Fruit fly (Drosophila melanogaster) whole organism, embryonic: ENCODE data around the gene Polr2D.
A peak's percentile ranks its signal among the peaks of the same experiment; 100 is the strongest.

ENCODE experiments used
- Ada2b ChIP-seq: fragments of 200-800 bp; sonication (Bioruptor generic); IDR thresholded peaks from 2 replicates; pipeline ENCODE4 v1.3.6; 2022; ENCODE audit warnings: missing biosample characterization, missing genetic modification characterization
- Adf1 ChIP-seq: fragments of 200-800 bp; sonication (Bioruptor generic); IDR thresholded peaks from 2 replicates; pipeline ENCODE4 v1.3.6; 2022; ENCODE audit warnings: missing biosample characterization, missing genetic modification characterization
- CG10543 ChIP-seq: fragments of 200-800 bp; sonication (Bioruptor generic); optimal IDR thresholded peaks from 3 replicates; lab custom pipeline; 2017; ENCODE audit warnings: missing biosample characterization, mild to moderate bottlenecking, missing genetic modification characterization, moderate library complexity
- CG12219 ChIP-seq: fragments of 200-800 bp; sonication (Bioruptor generic); optimal IDR thresholded peaks from 3 replicates; lab custom pipeline; 2018; ENCODE audit warnings: missing biosample characterization, mild to moderate bottlenecking, missing genetic modification characterization
- CG13624 ChIP-seq: fragments of 200-800 bp; sonication (Bioruptor generic); optimal IDR thresholded peaks from 2 replicates; lab custom pipeline; 2016; ENCODE audit warnings: missing biosample characterization, missing genetic modification characterization
- CG14014 ChIP-seq: fragments of 200-800 bp; sonication (Bioruptor generic); IDR thresholded peaks from 2 replicates; pipeline ENCODE4 v1.3.6; 2022; ENCODE audit warnings: missing biosample characterization, missing genetic modification characterization
- CG14965 ChIP-seq: fragments of 200-800 bp; sonication (Bioruptor generic); optimal IDR thresholded peaks from 2 replicates; lab custom pipeline; 2016; ENCODE audit warnings: missing biosample characterization, missing genetic modification characterization, borderline replicate concordance
- CG15011 ChIP-seq: fragments of 200-800 bp; sonication (Bioruptor generic); optimal IDR thresholded peaks from 3 replicates; lab custom pipeline; 2018; ENCODE audit warnings: missing biosample characterization, mild to moderate bottlenecking, missing genetic modification characterization
- CG1792 ChIP-seq: fragments of 200-800 bp; sonication (Bioruptor generic); optimal IDR thresholded peaks from 2 replicates; lab custom pipeline; 2016; ENCODE audit warnings: missing biosample characterization, missing genetic modification characterization
- CG18262 ChIP-seq: fragments of 200-800 bp; optimal IDR thresholded peaks from 3 replicates; lab custom pipeline; 2019; ENCODE audit warnings: missing biosample characterization, mild to moderate bottlenecking, missing genetic modification characterization, moderate library complexity
- CG18764 ChIP-seq: fragments of 200-800 bp; sonication (Bioruptor generic); optimal IDR thresholded peaks from 3 replicates; lab custom pipeline; 2016; ENCODE audit warnings: missing biosample characterization, missing genetic modification characterization
- CG31224 ChIP-seq: fragments of 200-800 bp; sonication (Bioruptor generic); IDR thresholded peaks from 2 replicates; pipeline ENCODE4 v1.3.6; 2022; ENCODE audit warnings: missing biosample characterization, missing genetic modification characterization
- CG32767 ChIP-seq: fragments of 200-800 bp; sonication (Bioruptor generic); IDR thresholded peaks from 2 replicates; pipeline ENCODE4 v1.3.6; 2022; ENCODE audit warnings: missing biosample characterization, missing genetic modification characterization
- CG33557 ChIP-seq: fragments of 200-800 bp; sonication (Bioruptor generic); optimal IDR thresholded peaks from 2 replicates; lab custom pipeline; 2019; ENCODE audit warnings: missing biosample characterization, mild to moderate bottlenecking, missing genetic modification characterization, moderate library complexity
- CG43689 ChIP-seq: fragments of 200-800 bp; sonication (Bioruptor generic); IDR thresholded peaks from 2 replicates; pipeline ENCODE4 v1.3.6; 2022; ENCODE audit warnings: missing biosample characterization, missing genetic modification characterization
- CG4404 ChIP-seq: fragments of 200-800 bp; sonication (Bioruptor generic); IDR thresholded peaks from 2 replicates; pipeline ENCODE4 v1.3.6; 2022; ENCODE audit warnings: missing biosample characterization, missing genetic modification characterization
- CG6254 ChIP-seq: fragments of 200-800 bp; sonication (Bioruptor generic); optimal IDR thresholded peaks from 3 replicates; lab custom pipeline; 2017; ENCODE audit warnings: mild to moderate bottlenecking, missing biosample characterization, missing genetic modification reagents, missing genetic modification characterization
- CG6654 ChIP-seq: fragments of 200-800 bp; sonication (Bioruptor generic); optimal IDR thresholded peaks from 2 replicates; lab custom pipeline; 2017; ENCODE audit warnings: missing biosample characterization, mild to moderate bottlenecking, missing genetic modification characterization
- CG7372 ChIP-seq: fragments of 200-800 bp; sonication (Bioruptor generic); IDR thresholded peaks from 2 replicates; pipeline ENCODE4 v1.3.6; 2022; ENCODE audit warnings: missing biosample characterization, missing genetic modification characterization
- CG7839 ChIP-seq: fragments of 200-800 bp; sonication (Bioruptor generic); optimal IDR thresholded peaks from 3 replicates; lab custom pipeline; 2018; ENCODE audit warnings: missing biosample characterization, mild to moderate bottlenecking, missing genetic modification characterization, moderate library complexity
- CG7963 ChIP-seq: fragments of 200-800 bp; sonication (Bioruptor generic); IDR thresholded peaks from 3 replicates; pipeline ENCODE4 v1.3.6; 2022; ENCODE audit warnings: missing biosample characterization, missing genetic modification characterization; ENCODE audit not compliant: partially characterized antibody
- CG8281 ChIP-seq: fragments of 200-800 bp; sonication (Bioruptor generic); optimal IDR thresholded peaks from 2 replicates; lab custom pipeline; 2018; ENCODE audit warnings: missing biosample characterization, mild to moderate bottlenecking, missing genetic modification characterization, moderate library complexity
- CG9797 ChIP-seq: fragments of 200-800 bp; sonication (Bioruptor generic); optimal IDR thresholded peaks from 3 replicates; lab custom pipeline; 2018; ENCODE audit warnings: missing biosample characterization, mild to moderate bottlenecking, missing genetic modification characterization
- CHES-1-like ChIP-seq: fragments of 200-800 bp; sonication (Bioruptor generic); optimal IDR thresholded peaks from 2 replicates; lab custom pipeline; 2016; ENCODE audit warnings: missing biosample characterization, missing genetic modification characterization
- HLH4C ChIP-seq: fragments of 200-800 bp; sonication (Bioruptor generic); IDR thresholded peaks from 3 replicates; pipeline ENCODE4 v1.3.6; 2022; ENCODE audit warnings: missing biosample characterization, missing genetic modification characterization; ENCODE audit not compliant: partially characterized antibody
- Hey ChIP-seq: fragments of 200-800 bp; sonication (Bioruptor generic); optimal IDR thresholded peaks from 3 replicates; lab custom pipeline; 2018; ENCODE audit warnings: missing biosample characterization, mild to moderate bottlenecking, missing genetic modification characterization
- Hr51 ChIP-seq, 2 experiments: fragments of 200-800 bp; sonication (Bioruptor generic); optimal IDR thresholded peaks; 2 replicates in 1 of 2; 3 replicates in 1 of 2; lab custom pipeline; 2016 to 2018; ENCODE audit warnings: missing biosample characterization in 2 of 2, missing genetic modification characterization in 2 of 2, mild to moderate bottlenecking in 1 of 2, moderate library complexity in 1 of 2
- Meics ChIP-seq: fragments of 200-800 bp; sonication (Bioruptor generic); optimal IDR thresholded peaks from 2 replicates; lab custom pipeline; 2017; ENCODE audit warnings: missing biosample characterization, mild to moderate bottlenecking, missing genetic modification characterization
- Optix ChIP-seq: fragments of 200-800 bp; sonication (Bioruptor generic); IDR thresholded peaks from 3 replicates; pipeline ENCODE4 v1.3.6; 2022; ENCODE audit warnings: missing biosample characterization, missing genetic modification characterization
- Rfx ChIP-seq: fragments of 200-800 bp; sonication (Bioruptor generic); IDR thresholded peaks from 2 replicates; pipeline ENCODE4 v1.3.6; 2022; ENCODE audit warnings: missing biosample characterization, missing genetic modification characterization
- Sry-δ ChIP-seq: fragments of 200-800 bp; sonication (Bioruptor generic); optimal IDR thresholded peaks from 2 replicates; lab custom pipeline; 2016; ENCODE audit warnings: missing biosample characterization, missing genetic modification characterization
- Tbp ChIP-seq: fragments of >200 bp; optimal IDR thresholded peaks from 2 replicates; lab custom pipeline; 2018; ENCODE audit warnings: missing biosample characterization, missing genetic modification characterization
- Usf ChIP-seq: fragments of 200-800 bp; sonication (Bioruptor generic); optimal IDR thresholded peaks from 2 replicates; lab custom pipeline; 2017; ENCODE audit warnings: missing genotype, missing biosample characterization, missing genetic modification characterization
- ac ChIP-seq: fragments of 200-800 bp; sonication (Bioruptor generic); optimal IDR thresholded peaks from 3 replicates; lab custom pipeline; 2017; ENCODE audit warnings: missing biosample characterization, mild to moderate bottlenecking, missing genetic modification characterization
- ato ChIP-seq: fragments of 200-800 bp; sonication (Bioruptor generic); IDR thresholded peaks from 2 replicates; pipeline ENCODE4 v1.3.6; 2022; ENCODE audit warnings: missing biosample characterization, missing genetic modification characterization; ENCODE audit not compliant: partially characterized antibody
- disco-r ChIP-seq: fragments of 200-800 bp; sonication (Bioruptor generic); optimal IDR thresholded peaks from 2 replicates; lab custom pipeline; 2016; ENCODE audit warnings: missing biosample characterization, missing genetic modification characterization
- ems ChIP-seq: fragments of 200-800 bp; sonication (Bioruptor generic); optimal IDR thresholded peaks from 3 replicates; lab custom pipeline; 2016; ENCODE audit warnings: missing biosample characterization, missing genetic modification characterization
- gfzf ChIP-seq: fragments of 200-800 bp; sonication (Bioruptor generic); optimal IDR thresholded peaks from 2 replicates; lab custom pipeline; 2016; ENCODE audit warnings: missing biosample characterization, mild to moderate bottlenecking, missing genetic modification characterization, moderate library complexity
- grau ChIP-seq: fragments of 200-800 bp; optimal IDR thresholded peaks from 3 replicates; lab custom pipeline; 2019; ENCODE audit warnings: missing biosample characterization, mild to moderate bottlenecking, missing genetic modification characterization, moderate library complexity
- ham ChIP-seq: fragments of 200-800 bp; sonication (Bioruptor generic); IDR thresholded peaks from 2 replicates; pipeline ENCODE4 v1.3.6; 2022; ENCODE audit warnings: missing biosample characterization, missing genetic modification characterization
- kah ChIP-seq: fragments of 200-800 bp; sonication (Bioruptor generic); optimal IDR thresholded peaks from 2 replicates; lab custom pipeline; 2018; ENCODE audit warnings: missing biosample characterization, mild to moderate bottlenecking, missing genetic modification characterization
- kni ChIP-seq: fragments of 200-800 bp; sonication (Bioruptor generic); optimal IDR thresholded peaks from 3 replicates; lab custom pipeline; 2017; ENCODE audit warnings: mild to moderate bottlenecking, missing biosample characterization, missing genetic modification reagents, missing genetic modification characterization
- lab ChIP-seq: fragments of 200-800 bp; sonication (Bioruptor generic); optimal IDR thresholded peaks from 3 replicates; lab custom pipeline; 2017; ENCODE audit warnings: missing biosample characterization, missing genetic modification characterization, mild to moderate bottlenecking, moderate library complexity, missing genetic modification reagents
- nom ChIP-seq: fragments of 200-800 bp; sonication (Bioruptor generic); optimal IDR thresholded peaks from 2 replicates; lab custom pipeline; 2017; ENCODE audit warnings: missing biosample characterization, missing genetic modification characterization, mild to moderate bottlenecking, moderate library complexity, missing genetic modification reagents
- pho ChIP-seq: fragments of 200-800 bp; sonication (Bioruptor generic); optimal IDR thresholded peaks from 2 replicates; lab custom pipeline; 2016; ENCODE audit warnings: missing biosample characterization, missing genetic modification characterization
- pzg ChIP-seq: fragments of 200-800 bp; sonication (Bioruptor generic); optimal IDR thresholded peaks from 3 replicates; lab custom pipeline; 2018; ENCODE audit warnings: missing biosample characterization, mild to moderate bottlenecking, missing genetic modification characterization, moderate library complexity
- sens ChIP-seq: fragments of 200-800 bp; sonication (Bioruptor generic); peaks from one replicate; lab custom pipeline; 2016; ENCODE audit warnings: missing biosample characterization, missing genetic modification characterization
- ttk ChIP-seq: fragments of 200-800 bp; sonication (Bioruptor generic); IDR thresholded peaks from 2 replicates; pipeline ENCODE4 v2.1.2; 2022; ENCODE audit warnings: missing biosample characterization, missing genetic modification characterization
- vvl ChIP-seq: fragments of 200-800 bp; sonication (Bioruptor generic); IDR thresholded peaks from 2 replicates; pipeline ENCODE4 v1.3.6; 2022; ENCODE audit warnings: missing biosample characterization, missing genetic modification characterization

The Polr2D gene

dm6 chr3R:18298900-18299321 is 43.6 kb upstream of the Polr2D start, which contains the start of gene Dlc90F (continued):
- TF ChIP-seq CG18262 (peak; percentile 79), CG6654 (GFP tag; lab: Kevin White, UChicago) (peak; percentile 13), lab (GFP tag; lab: Kevin White, UChicago) (peak; percentile 67), CG7839 (tag; lab: Kevin White, UChicago) (peak; percentile 79), Sry-δ (peak; percentile 78), ham (GFP tag; lab: Robert Waterston, UW) (no peak), CHES-1-like (GFP tag; lab: Kevin White, UChicago) (peak; percentile 86), CG15011 (GFP tag; lab: Kevin White, UChicago) (no peak), CG8281 (no peak), Hr51 (GFP tag; optimal IDR thresholded peaks at IDR 0.05; lab: Kevin White, UChicago) (peak in 1 of 2 experiments; percentile 84), CG33557 (GFP tag; lab: Kevin White, UChicago) (peak; percentile 47), disco-r (GFP tag; lab: Kevin White, UChicago) (peak; percentile 49), CG43689 (GFP tag; lab: Robert Waterston, UW) (no peak), CG14014 (GFP tag; lab: Robert Waterston, UW) (peak; percentile 80), sens (GFP tag; lab: Kevin White, UChicago) (peak; percentile 96), Ada2b (GFP tag; lab: Robert Waterston, UW) (peak; percentile 57; the same call in 1 of the 2 replicates), CG7963 (GFP tag; lab: Robert Waterston, UW) (no peak), vvl (GFP tag; lab: Robert Waterston, UW) (peak; percentile 81), kni (GFP tag; lab: Kevin White, UChicago) (no peak), ttk (GFP tag; lab: Robert Waterston, UW) (peak; percentile 80), gfzf (GFP tag; lab: Kevin White, UChicago) (peak; percentile 95), pho (GFP tag; lab: Kevin White, UChicago) (peak; percentile 84), CG13624 (peak; percentile 88), nom (GFP tag; lab: Kevin White, UChicago) (no peak), ems (no peak), CG32767 (GFP tag; lab: Robert Waterston, UW) (0 out of 2 replicates have a peak, but pooled peaks have one; percentile 15), CG7372 (GFP tag; lab: Robert Waterston, UW) (peak; percentile 75), CG9797 (GFP tag; lab: Kevin White, UChicago) (peak; percentile 90), CG4404 (GFP tag; lab: Robert Waterston, UW) (peak; percentile 83), Tbp (peak; percentile 67), CG18764 (GFP tag; lab: Kevin White, UChicago) (peak; percentile 38), CG1792 (peak; percentile 51)

- peak; percentile 7 for TF ChIP-seq Hey (tag; lab: Kevin White, UChicago)
- TF ChIP-seq CG31224 (GFP tag; lab: Robert Waterston, UW) = no peak
- peak; percentile 83 for TF ChIP-seq kah (GFP tag; lab: Kevin White, UChicago)
- no peak for TF ChIP-seq grau
- TF ChIP-seq Adf1 = peak; percentile 38; the same call in 1 of the 2 replicates
- TF ChIP-seq Tbp = no peak
- peak; percentile 56 for TF ChIP-seq Rfx (GFP tag; lab: Robert Waterston, UW)
- no peak for TF ChIP-seq HLH4C (GFP tag; lab: Robert Waterston, UW)
- TF ChIP-seq CG12219 (GFP tag; lab: Kevin White, UChicago) = peak; percentile 18
- peak in 1 of 2 experiments; percentile 32 for TF ChIP-seq Hr51 (GFP tag; optimal IDR thresholded peaks at IDR 0.05; lab: Kevin White, UChicago)
- no peak for TF ChIP-seq Optix (GFP tag; lab: Robert Waterston, UW)
- no peak for TF ChIP-seq Usf (GFP tag; lab: Kevin White, UChicago)
- TF ChIP-seq CG14965 (GFP tag; lab: Kevin White, UChicago) = no peak
- no peak for TF ChIP-seq CG6254
- peak; percentile 68 for TF ChIP-seq sens (GFP tag; lab: Kevin White, UChicago)
- TF ChIP-seq Meics (GFP tag; lab: Kevin White, UChicago) = peak; percentile 31
- TF ChIP-seq ac = peak; percentile 89
- no peak for TF ChIP-seq ato (GFP tag; lab: Robert Waterston, UW)
- peak; percentile 59 for TF ChIP-seq CG10543
- no peak for TF ChIP-seq pzg (GFP tag; lab: Kevin White, UChicago)
Measured at dm6 chr3R:18298298-18298899, 43.1 kb upstream of the Polr2D start.
